Worm (Caenorhabditis elegans): ENCODE measurements around the gene Y17D7B.4.

ce11 chrV:18737646-18738045, 38.8 kb downstream of the Y17D7B.4 start:
- TF ChIP-seq fos-1 (tag; optimal IDR thresholded peaks at IDR 0.05) (no peak), lsy-2 (tag; optimal IDR thresholded peaks at IDR 0.05) (no peak), aha-1 (tag) (no peak), nhr-77 (tag; optimal IDR thresholded peaks at IDR 0.05) (no peak), daf-8 (GFP tag; IDR thresholded peaks at IDR 0.05) (no peak), daf-12 (tag; optimal IDR thresholded peaks at IDR 0.05) (no peak), snpc-1.2 (GFP tag; IDR thresholded peaks at IDR 0.05) (no peak), skn-1 (tag; optimal IDR thresholded peaks at IDR 0.05) (no peak), cey-2 (tag; optimal IDR thresholded peaks at IDR 0.05; ENCODE audit: borderline replicate concordance, insufficient read depth) (no peak), T26A8.4 (GFP tag; IDR thresholded peaks at IDR 0.05) (no peak), lin-15B (tag; optimal IDR thresholded peaks at IDR 0.05) (no peak), ces-1 (GFP tag; optimal IDR thresholded peaks at IDR 0.05) (no peak), ceh-82 (tag; optimal IDR thresholded peaks at IDR 0.05) (no peak), duxl-1 (tag; optimal IDR thresholded peaks at IDR 0.05; ENCODE audit: poor library complexity) (peak; percentile 93)

All from whole organism, L4 larva.